Fruit fly (Drosophila melanogaster) whole organism, embryonic: ENCODE results near the gene CG4000.
A peak's percentile ranks its signal among the peaks of the same experiment; 100 is the strongest.

Experiments
- CG11504 ChIP-seq: fragments of 200-800 bp; sonication (Bioruptor generic); optimal IDR thresholded peaks from 3 replicates; lab custom pipeline; 2019; ENCODE audit warnings: missing biosample characterization, mild to moderate bottlenecking, missing genetic modification characterization, moderate library complexity
- CG13296 ChIP-seq: fragments of 200-800 bp; sonication (Bioruptor generic); optimal IDR thresholded peaks from 3 replicates; lab custom pipeline; 2018; ENCODE audit warnings: missing biosample characterization, mild to moderate bottlenecking, missing genetic modification characterization
- CG13894 ChIP-seq: fragments of 200-800 bp; sonication (Bioruptor generic); optimal IDR thresholded peaks from 3 replicates; lab custom pipeline; 2018; ENCODE audit warnings: missing biosample characterization, mild to moderate bottlenecking, missing genetic modification characterization, moderate library complexity
- CG15269 ChIP-seq: fragments of 200-800 bp; sonication (Bioruptor generic); optimal IDR thresholded peaks from 2 replicates; lab custom pipeline; 2018; ENCODE audit warnings: missing biosample characterization, mild to moderate bottlenecking, missing genetic modification characterization, moderate library complexity
- CG16815 ChIP-seq: fragments of 200-800 bp; sonication (Bioruptor generic); optimal IDR thresholded peaks from 3 replicates; lab custom pipeline; 2017; ENCODE audit warnings: missing biosample characterization, mild to moderate bottlenecking, missing genetic modification characterization
- CG18599 ChIP-seq: fragments of 200-800 bp; sonication (Bioruptor generic); optimal IDR thresholded peaks from 3 replicates; lab custom pipeline; 2017; ENCODE audit warnings: missing biosample characterization, missing genetic modification characterization, mild to moderate bottlenecking, moderate library complexity, missing genetic modification reagents
- CG2202 ChIP-seq: fragments of 200-800 bp; sonication (Bioruptor generic); optimal IDR thresholded peaks from 2 replicates; lab custom pipeline; 2018; ENCODE audit warnings: missing biosample characterization, mild to moderate bottlenecking, missing genetic modification characterization
- CG2678 ChIP-seq: fragments of 200-800 bp; sonication (Bioruptor generic); optimal IDR thresholded peaks from 3 replicates; lab custom pipeline; 2019; ENCODE audit warnings: missing biosample characterization, mild to moderate bottlenecking, missing genetic modification characterization, moderate library complexity
- CG30431 ChIP-seq: fragments of 200-800 bp; sonication (Bioruptor generic); optimal IDR thresholded peaks from 2 replicates; lab custom pipeline; 2017; ENCODE audit warnings: missing biosample characterization, missing genetic modification characterization
- CG3281 ChIP-seq: fragments of 200-800 bp; sonication (Bioruptor generic); optimal IDR thresholded peaks from 3 replicates; lab custom pipeline; 2017; ENCODE audit warnings: missing biosample characterization, mild to moderate bottlenecking, missing genetic modification characterization
- CG34422 ChIP-seq: fragments of 200-800 bp; sonication (Bioruptor generic); IDR thresholded peaks from 3 replicates; pipeline ENCODE4 v1.3.6; 2022; ENCODE audit warnings: missing biosample characterization, missing genetic modification characterization
- CG3847 ChIP-seq: fragments of 200-800 bp; sonication (Bioruptor generic); IDR thresholded peaks from 2 replicates; pipeline ENCODE4 v1.3.6; 2022; ENCODE audit warnings: missing biosample characterization, missing genetic modification characterization
- CG4730 ChIP-seq: fragments of 200-800 bp; sonication (Bioruptor generic); IDR thresholded peaks from 2 replicates; pipeline ENCODE4 v1.3.6; 2022; ENCODE audit warnings: missing biosample characterization, missing genetic modification characterization
- CG5245 ChIP-seq: fragments of 200-800 bp; sonication (Bioruptor generic); optimal IDR thresholded peaks from 3 replicates; lab custom pipeline; 2016; ENCODE audit warnings: missing biosample characterization, missing genetic modification characterization
- CG6765 ChIP-seq: fragments of 200-800 bp; sonication (Bioruptor generic); optimal IDR thresholded peaks from 3 replicates; lab custom pipeline; 2017; ENCODE audit warnings: missing biosample characterization, mild to moderate bottlenecking, missing genetic modification characterization
- CG7556 ChIP-seq: fragments of 200-800 bp; sonication (Bioruptor generic); optimal IDR thresholded peaks from 2 replicates; lab custom pipeline; 2017; ENCODE audit warnings: missing biosample characterization, mild to moderate bottlenecking, missing genetic modification characterization
- CG9797 ChIP-seq: fragments of 200-800 bp; sonication (Bioruptor generic); optimal IDR thresholded peaks from 3 replicates; lab custom pipeline; 2018; ENCODE audit warnings: missing biosample characterization, mild to moderate bottlenecking, missing genetic modification characterization
- CHES-1-like ChIP-seq: fragments of 200-800 bp; sonication (Bioruptor generic); optimal IDR thresholded peaks from 2 replicates; lab custom pipeline; 2016; ENCODE audit warnings: missing biosample characterization, missing genetic modification characterization
- CoRest ChIP-seq: fragments of 200-800 bp; sonication (Bioruptor generic); optimal IDR thresholded peaks from 3 replicates; lab custom pipeline; 2018; ENCODE audit warnings: missing biosample characterization, mild to moderate bottlenecking, missing genetic modification characterization, moderate library complexity
- Dll ChIP-seq: fragments of 200-800 bp; sonication (Bioruptor generic); IDR thresholded peaks from 4 replicates; pipeline ENCODE4 v1.3.6; 2022; ENCODE audit warnings: missing biosample characterization, missing genetic modification characterization; ENCODE audit not compliant: partially characterized antibody
- Ets65A ChIP-seq: fragments of 200-800 bp; sonication (Bioruptor generic); peaks from one replicate; lab custom pipeline; 2016; ENCODE audit warnings: missing biosample characterization, missing genetic modification characterization
- Fer3 ChIP-seq: fragments of 200-800 bp; sonication (Bioruptor generic); optimal IDR thresholded peaks from 2 replicates; lab custom pipeline; 2018; ENCODE audit warnings: missing biosample characterization, mild to moderate bottlenecking, missing genetic modification characterization, moderate library complexity
- Hey ChIP-seq: fragments of 200-800 bp; sonication (Bioruptor generic); optimal IDR thresholded peaks from 3 replicates; lab custom pipeline; 2018; ENCODE audit warnings: missing biosample characterization, mild to moderate bottlenecking, missing genetic modification characterization
- Hmr ChIP-seq: fragments of 200-800 bp; sonication (Bioruptor generic); optimal IDR thresholded peaks from 3 replicates; lab custom pipeline; 2017; ENCODE audit warnings: mild to moderate bottlenecking, missing biosample characterization, missing genetic modification reagents, missing genetic modification characterization
- Hr78 ChIP-seq, 2 experiments: fragments of 200-800 bp in 1 of 2; fragments of >200 bp in 1 of 2; sonication (Bioruptor generic) in 1 of 2; optimal IDR thresholded peaks; 2 replicates each; lab custom pipeline; 2017 to 2019; ENCODE audit warnings: missing biosample characterization in 2 of 2, missing genetic modification characterization in 2 of 2, mild to moderate bottlenecking in 1 of 2, moderate library complexity in 1 of 2
- NK7.1 ChIP-seq: fragments of 200-800 bp; sonication (Bioruptor generic); optimal IDR thresholded peaks from 3 replicates; lab custom pipeline; 2016; ENCODE audit warnings: missing biosample characterization, missing genetic modification characterization
- Sox102F ChIP-seq: fragments of 200-800 bp; sonication (Bioruptor generic); optimal IDR thresholded peaks from 2 replicates; lab custom pipeline; 2018; ENCODE audit warnings: missing biosample characterization, mild to moderate bottlenecking, missing genetic modification characterization, moderate library complexity
- Stat92E ChIP-seq, 3 experiments: fragments of >200 bp in 2 of 3; fragments of 200-800 bp in 1 of 3; sonication (Bioruptor generic) in 1 of 3; optimal IDR thresholded peaks; 2 replicates each; lab custom pipeline; 2017 to 2019; ENCODE audit warnings: missing biosample characterization in 3 of 3, missing genetic modification characterization in 3 of 3, mild to moderate bottlenecking in 1 of 3, moderate library complexity in 1 of 3
- Trl ChIP-seq, 3 experiments: fragments of >200 bp in 2 of 3; fragments of 200-800 bp in 1 of 3; sonication (Bioruptor generic) in 1 of 3; optimal IDR thresholded peaks; 2 replicates in 1 of 3; 3 replicates in 2 of 3; lab custom pipeline; 2016 to 2017; ENCODE audit warnings: missing biosample characterization in 1 of 3, missing genetic modification characterization in 1 of 3
- caup ChIP-seq: fragments of 200-800 bp; sonication (Bioruptor generic); optimal IDR thresholded peaks from 3 replicates; lab custom pipeline; 2017; ENCODE audit warnings: missing biosample characterization, mild to moderate bottlenecking, missing genetic modification characterization, moderate library complexity; ENCODE audit not compliant: severe bottlenecking
- chinmo ChIP-seq: fragments of 200-800 bp; sonication (Bioruptor generic); IDR thresholded peaks from 4 replicates; pipeline ENCODE4 v1.3.6; 2022; ENCODE audit warnings: missing biosample characterization, missing genetic modification characterization; ENCODE audit not compliant: partially characterized antibody
- cwo ChIP-seq: fragments of 200-800 bp; sonication (Bioruptor generic); optimal IDR thresholded peaks from 3 replicates; lab custom pipeline; 2017; ENCODE audit warnings: missing biosample characterization, missing genetic modification characterization, mild to moderate bottlenecking, moderate library complexity, missing genetic modification reagents
- dmrt99B ChIP-seq: fragments of 200-800 bp; sonication (Bioruptor generic); optimal IDR thresholded peaks from 2 replicates; lab custom pipeline; 2018; ENCODE audit warnings: missing biosample characterization, mild to moderate bottlenecking, missing genetic modification characterization, moderate library complexity
- dysf ChIP-seq: fragments of 200-800 bp; sonication (Bioruptor generic); IDR thresholded peaks from 3 replicates; pipeline ENCODE4 v1.3.6; 2022; ENCODE audit warnings: missing biosample characterization, missing genetic modification characterization
- en ChIP-seq: fragments of 200-800 bp; sonication (Bioruptor generic); optimal IDR thresholded peaks from 2 replicates; lab custom pipeline; 2016; ENCODE audit warnings: missing biosample characterization, missing genetic modification characterization
- gem ChIP-seq: fragments of 200-800 bp; sonication (Bioruptor generic); optimal IDR thresholded peaks from 2 replicates; lab custom pipeline; 2019; ENCODE audit warnings: missing biosample characterization, mild to moderate bottlenecking, missing genetic modification characterization, moderate library complexity
- odd ChIP-seq: fragments of 200-800 bp; sonication (Bioruptor generic); optimal IDR thresholded peaks from 2 replicates; lab custom pipeline; 2017; ENCODE audit warnings: missing biosample characterization, mild to moderate bottlenecking, missing genetic modification characterization
- pan ChIP-seq, 4 experiments: fragments of >200 bp in 3 of 4; fragments of 200-800 bp in 1 of 4; sonication (Bioruptor generic) in 1 of 4; optimal IDR thresholded peaks in 3 of 4; IDR thresholded peaks in 1 of 4; 2 replicates each; pipeline versions ENCODE4 v1.3.6 to Lab custom; 2017 to 2022; ENCODE audit warnings: missing biosample characterization in 2 of 4, missing genetic modification characterization in 2 of 4, mixed read lengths in 1 of 4
- phol ChIP-seq: fragments of 200-800 bp; sonication (Bioruptor generic); optimal IDR thresholded peaks from 3 replicates; lab custom pipeline; 2018; ENCODE audit warnings: missing biosample characterization, mild to moderate bottlenecking, missing genetic modification characterization, moderate library complexity
- pnt ChIP-seq: fragments of 200-800 bp; sonication (Bioruptor generic); optimal IDR thresholded peaks from 3 replicates; lab custom pipeline; 2016; ENCODE audit warnings: missing biosample characterization, missing genetic modification characterization
- scrt ChIP-seq: fragments of 200-800 bp; sonication (Bioruptor generic); optimal IDR thresholded peaks from 2 replicates; lab custom pipeline; 2018; ENCODE audit warnings: missing biosample characterization, mild to moderate bottlenecking, missing genetic modification characterization, moderate library complexity
- slbo ChIP-seq: fragments of 200-800 bp; sonication (Bioruptor generic); IDR thresholded peaks from 2 replicates; pipeline ENCODE4 v1.3.6; 2022; ENCODE audit warnings: missing biosample characterization, missing genetic modification characterization
- toy ChIP-seq: fragments of 200-800 bp; sonication (Bioruptor generic); IDR thresholded peaks from 2 replicates; pipeline ENCODE4 v1.3.6; 2022; ENCODE audit warnings: missing biosample characterization, missing genetic modification characterization
- ttk ChIP-seq: fragments of 200-800 bp; sonication (Bioruptor generic); IDR thresholded peaks from 2 replicates; pipeline ENCODE4 v2.1.2; 2022; ENCODE audit warnings: missing biosample characterization, missing genetic modification characterization
- usp ChIP-seq: fragments of >200 bp; optimal IDR thresholded peaks from 2 replicates; lab custom pipeline; 2017; ENCODE audit warnings: missing biosample characterization, missing genetic modification characterization

The CG4000 gene

dm6 chr3R:20677251-20677650, at the start of gene CG4000:
TSS of gene CG4000 (minus strand) at chr3R:20677351.
- no peak for TF ChIP-seq CG16815 (GFP tag; lab: Kevin White, UChicago)
- no peak for TF ChIP-seq chinmo (GFP tag; lab: Robert Waterston, UW)
- TF ChIP-seq phol (tag; lab: Kevin White, UChicago): no peak
- TF ChIP-seq scrt (GFP tag; lab: Kevin White, UChicago): no peak
- TF ChIP-seq Hr78 (GFP tag; optimal IDR thresholded peaks at IDR 0.05; lab: Kevin White, UChicago): no peak
- no peak for TF ChIP-seq Stat92E (GFP tag; optimal IDR thresholded peaks at IDR 0.05; lab: Kevin White, UChicago)
- TF ChIP-seq en (GFP tag; lab: Kevin White, UChicago): no peak
- TF ChIP-seq toy: no peak
- TF ChIP-seq Dll: no peak

dm6 chr3R:20723491-20723890, 46.3 kb upstream of the CG4000 start:
- TF ChIP-seq CHES-1-like (no peak), pnt (GFP tag; lab: Kevin White, UChicago) (no peak), CG13894 (tag; lab: Kevin White, UChicago) (peak; percentile 86), CG6765 (GFP tag; lab: Kevin White, UChicago) (no peak), Ets65A (GFP tag; lab: Kevin White, UChicago) (peak; percentile 37), CG30431 (GFP tag; lab: Kevin White, UChicago) (no peak), CG5245 (GFP tag; lab: Kevin White, UChicago) (no peak)
- TF ChIP-seq, all 482 proteins: peak for 2

- TF ChIP-seq Fer3 (tag; lab: Kevin White, UChicago) (peak; percentile 11), CG15269 (tag; lab: Kevin White, UChicago) (peak; percentile 32), Hr78 (GFP tag; optimal IDR thresholded peaks at IDR 0.05; lab: Kevin White, UChicago) (no peak), Trl (optimal IDR thresholded peaks at IDR 0.05; lab: Kevin White, UChicago) (no peak), Trl (GFP tag; optimal IDR thresholded peaks at IDR 0.05; lab: Kevin White, UChicago) (no peak), slbo (GFP tag; lab: Robert Waterston, UW) (0 out of 2 replicates have a peak, but pooled peaks have one; percentile 16), CG7556 (GFP tag; lab: Kevin White, UChicago) (peak; percentile 44), usp (no peak), Hey (tag; lab: Kevin White, UChicago) (no peak), caup (GFP tag; lab: Kevin White, UChicago) (peak; percentile 45), CG3847 (GFP tag; lab: Robert Waterston, UW) (0 out of 2 replicates have a peak, but pooled peaks have one; percentile 15), cwo (GFP tag; lab: Kevin White, UChicago) (peak; percentile 1), Sox102F (GFP tag; lab: Kevin White, UChicago) (peak; percentile 10), dmrt99B (tag; lab: Kevin White, UChicago) (peak; percentile 34), CG34422 (GFP tag; lab: Robert Waterston, UW) (no peak), dysf (GFP tag; lab: Robert Waterston, UW) (peak; percentile 31; the same call in 1 of the 3 replicates), pan (optimal IDR thresholded peaks at IDR 0.05; lab: Kevin White, UChicago) (no peak), pan (GFP tag; optimal IDR thresholded peaks at IDR 0.05 in 1 of 2, IDR thresholded peaks at IDR 0.05 in 1 of 2) (peak in 1 of 2 experiments; percentile 5), CG18599 (GFP tag; lab: Kevin White, UChicago) (peak; percentile 68), CG9797 (GFP tag; lab: Kevin White, UChicago) (no peak), odd (GFP tag; lab: Kevin White, UChicago) (no peak), NK7.1 (no peak), ttk (GFP tag; lab: Robert Waterston, UW) (no peak), CG13296 (GFP tag; lab: Kevin White, UChicago) (peak; percentile 12), CG4730 (GFP tag; lab: Robert Waterston, UW) (no peak), CG2678 (peak; percentile 51), CG3281 (GFP tag; lab: Kevin White, UChicago) (peak; percentile 31), Hmr (GFP tag; lab: Kevin White, UChicago) (peak; percentile 57), CG11504 (tag; lab: Kevin White, UChicago) (peak; percentile 42), CG2202 (tag; lab: Kevin White, UChicago) (no peak), gem (peak; percentile 43), CoRest (tag; lab: Kevin White, UChicago) (peak; percentile 8)
These were observed 42.1 kb upstream of the CG4000 start for dm6 chr3R:20719286-20719685.
